Worm (Caenorhabditis elegans): ENCODE measurements around the gene F36H5.12.

DNA sequence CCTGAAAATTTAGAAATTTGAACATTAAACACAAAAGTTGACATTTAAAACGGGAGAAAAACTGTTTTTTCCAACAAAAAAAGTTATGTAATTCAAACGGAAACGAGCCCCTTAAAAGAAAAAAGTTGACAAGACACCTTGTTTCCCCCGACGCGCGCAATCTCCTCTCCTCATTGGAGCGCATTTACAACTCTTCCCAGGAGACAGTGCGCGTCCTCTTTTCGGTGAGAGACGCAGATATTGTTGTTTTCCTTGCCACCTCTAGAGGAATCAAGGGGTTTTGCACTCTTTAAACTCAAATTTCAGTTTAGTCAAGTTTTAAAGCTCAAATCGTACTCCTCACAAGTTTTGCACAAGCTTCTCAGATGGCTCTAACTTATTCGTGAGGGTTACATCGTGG is 46.8 kb upstream of the F36H5.12 start, which contains the start of gene F58E1.13:
- TF ChIP-seq lin-39 (tag; optimal IDR thresholded peaks at IDR 0.05) (no peak), nhr-237 (tag; optimal IDR thresholded peaks at IDR 0.05) (no peak), mab-5 (tag; optimal IDR thresholded peaks at IDR 0.05) (no peak), mdl-1 (tag; optimal IDR thresholded peaks at IDR 0.05) (no peak), ceh-16 (tag; optimal IDR thresholded peaks at IDR 0.05) (no peak), unc-55 (GFP tag; optimal IDR thresholded peaks at IDR 0.05) (no peak), lin-11 (tag; optimal IDR thresholded peaks at IDR 0.05) (no peak), blmp-1 (tag; optimal IDR thresholded peaks at IDR 0.05; ENCODE audit: insufficient read depth) (no peak), fos-1 (tag; optimal IDR thresholded peaks at IDR 0.05) (no peak), ztf-11 (tag; optimal IDR thresholded peaks at IDR 0.05) (no peak), elt-3 (tag; optimal IDR thresholded peaks at IDR 0.05) (no peak), sma-9 (GFP tag; optimal IDR thresholded peaks at IDR 0.05) (no peak), sma-9 (tag; optimal IDR thresholded peaks at IDR 0.05) (no peak)
